Worm (Caenorhabditis elegans): ENCODE data around the gene Y39B6A.27.

Y39B6A.27 gene

DNA sequence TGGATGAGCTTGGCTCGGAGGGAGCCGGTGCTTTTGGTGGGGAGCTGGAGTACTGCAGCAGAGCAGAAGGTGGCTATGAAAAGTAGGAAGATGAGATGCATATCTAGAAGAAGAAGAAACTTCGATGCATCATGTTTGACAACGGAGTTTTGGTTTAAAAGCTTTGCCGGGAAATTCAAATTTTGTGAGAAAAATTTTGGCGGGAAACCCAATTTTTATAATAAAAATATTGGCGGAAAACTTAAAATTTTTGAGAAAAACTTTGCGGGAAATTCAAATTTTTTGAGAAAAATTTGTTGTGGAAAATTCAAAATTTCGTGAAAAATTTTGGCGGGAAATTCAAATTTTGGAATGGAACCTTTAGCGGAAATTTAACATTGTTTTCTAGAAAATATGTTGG is 13.2 kb downstream of the Y39B6A.27 start, which contains the start of gene asp-15:
Gene asp-15, minus strand, starts transcription at position 101 of the 400 bp plus-strand sequence.
- TF ChIP-seq mec-3 (tag; optimal IDR thresholded peaks at IDR 0.05; ENCODE audit: borderline replicate concordance) (no peak), fax-1 (tag; optimal IDR thresholded peaks at IDR 0.05) (no peak), elt-4 (tag; optimal IDR thresholded peaks at IDR 0.05) (no peak), ceh-2 (tag; optimal IDR thresholded peaks at IDR 0.05) (no peak), nfya-1 (tag; optimal IDR thresholded peaks at IDR 0.05) (no peak), C38D4.7 (GFP tag; optimal IDR thresholded peaks at IDR 0.05) (no peak), F13H6.1 (tag; optimal IDR thresholded peaks at IDR 0.05) (no peak), ceh-22 (tag; optimal IDR thresholded peaks at IDR 0.05) (no peak), pat-9 (tag; optimal IDR thresholded peaks at IDR 0.05) (no peak), pqm-1 (tag; optimal IDR thresholded peaks at IDR 0.05) (no peak), ceh-14 (tag; optimal IDR thresholded peaks at IDR 0.05) (no peak), tbx-2 (tag; optimal IDR thresholded peaks at IDR 0.05) (no peak), lin-11 (tag; optimal IDR thresholded peaks at IDR 0.05) (no peak), pax-1 (tag; optimal IDR thresholded peaks at IDR 0.05) (no peak)

DNA sequence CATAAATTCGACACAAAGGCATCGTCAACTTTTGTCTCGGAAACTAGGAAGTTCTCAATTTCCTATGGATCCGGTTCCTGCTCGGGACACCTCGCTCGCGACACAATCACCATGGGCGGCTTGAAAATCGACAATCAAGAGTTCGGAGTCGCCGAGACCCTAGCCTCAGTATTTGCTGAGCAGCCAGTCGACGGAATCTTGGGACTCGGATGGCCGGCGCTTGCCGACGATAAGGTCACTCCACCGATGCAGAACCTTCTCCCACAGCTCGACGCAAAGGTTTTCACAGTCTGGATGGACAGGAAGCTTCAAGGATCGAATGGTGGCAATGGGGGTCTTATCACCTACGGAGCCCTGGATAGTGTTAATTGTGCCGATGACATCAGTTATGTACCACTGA is 15.9 kb downstream of the Y39B6A.27 start:
- no peak for TF ChIP-seq ceh-14 (tag; optimal IDR thresholded peaks at IDR 0.05)
- no peak for TF ChIP-seq pat-9 (tag; optimal IDR thresholded peaks at IDR 0.05)
- no peak for TF ChIP-seq madf-2 (tag; optimal IDR thresholded peaks at IDR 0.05)

DNA sequence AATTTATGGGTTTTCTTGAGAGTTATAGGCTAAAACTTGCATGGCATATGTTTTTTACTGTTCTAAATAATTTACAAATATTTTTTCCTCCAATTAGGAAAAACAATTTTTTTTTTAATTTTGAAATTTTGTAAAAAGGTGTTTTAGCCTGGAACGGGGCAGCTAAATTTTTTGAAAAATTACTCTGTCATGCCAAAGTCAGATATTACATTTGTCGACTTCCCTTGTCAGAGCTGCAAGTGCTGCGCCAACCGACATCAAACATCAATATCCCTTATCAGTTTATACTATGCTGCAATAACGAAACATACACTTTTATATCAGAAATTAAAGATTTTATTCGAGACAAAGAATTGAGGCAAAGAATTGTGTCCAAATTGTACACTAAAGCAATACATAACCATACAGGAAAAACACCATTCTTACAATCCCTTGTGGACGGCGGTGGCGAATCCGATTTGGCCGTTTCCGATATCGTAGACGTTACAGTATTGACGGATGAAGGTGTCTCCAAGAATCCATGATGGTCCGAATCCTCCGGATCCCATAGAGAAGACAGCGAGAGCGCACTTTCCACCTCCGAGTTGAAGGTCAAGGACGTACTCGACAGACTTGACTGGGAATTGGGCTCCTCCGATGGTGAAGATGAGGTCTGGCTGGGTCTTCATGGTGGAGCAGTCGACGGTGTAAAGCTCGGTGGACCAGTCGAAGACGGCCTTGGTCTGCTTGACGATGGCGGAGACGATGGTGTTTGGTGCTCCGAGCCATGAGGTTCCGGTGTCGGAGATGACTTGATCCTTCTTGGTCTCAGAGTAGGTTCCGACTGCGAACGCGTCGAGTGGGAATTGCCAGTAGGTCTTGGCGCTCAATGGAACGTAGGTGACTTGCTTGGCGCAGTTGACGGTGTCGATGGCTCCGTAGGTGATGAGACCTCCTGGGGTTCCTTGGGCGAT is 17.9 kb downstream of the Y39B6A.27 start:
- TF ChIP-seq fax-1 (tag; optimal IDR thresholded peaks at IDR 0.05) (no peak), ceh-30 (tag; optimal IDR thresholded peaks at IDR 0.05) (no peak), unc-86 (tag; optimal IDR thresholded peaks at IDR 0.05) (no peak), che-1 (tag; optimal IDR thresholded peaks at IDR 0.05) (no peak), pha-4 (tag; optimal IDR thresholded peaks at IDR 0.05) (no peak), tbx-7 (tag; optimal IDR thresholded peaks at IDR 0.05) (no peak)

DNA sequence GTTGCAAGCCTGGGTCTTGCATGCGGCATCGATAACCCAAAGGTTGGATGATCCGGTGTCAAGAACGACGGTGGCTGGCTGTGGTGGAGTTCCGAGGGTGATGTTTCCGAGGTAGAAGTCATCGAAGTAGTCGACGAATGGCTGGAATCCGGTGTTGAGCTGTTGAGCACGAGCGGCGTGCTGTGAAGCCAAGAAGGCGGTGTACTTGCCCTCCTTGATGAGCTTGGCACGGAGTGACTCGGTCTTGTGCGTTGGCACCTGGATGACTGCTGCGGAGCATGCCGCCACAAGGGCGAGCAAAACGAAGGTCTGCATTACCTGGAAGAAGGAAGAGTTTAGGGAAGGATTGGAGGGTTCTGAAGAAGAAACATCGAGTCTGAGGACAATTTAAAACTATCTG is 18.9 kb downstream of the Y39B6A.27 start, which contains the start of gene asp-1:
Gene asp-1, minus strand, starts transcription at position 315 of the 400 bp plus-strand sequence.
- TF ChIP-seq odd-2 (tag; optimal IDR thresholded peaks at IDR 0.05) (no peak), pha-2 (tag; optimal IDR thresholded peaks at IDR 0.05) (no peak), tbx-2 (tag; optimal IDR thresholded peaks at IDR 0.05) (no peak), fkh-10 (GFP tag; optimal IDR thresholded peaks at IDR 0.05) (no peak), ceh-22 (tag; optimal IDR thresholded peaks at IDR 0.05) (no peak), nfya-1 (tag; optimal IDR thresholded peaks at IDR 0.05) (no peak), zip-5 (tag; optimal IDR thresholded peaks at IDR 0.05) (no peak), nhr-11 (tag; optimal IDR thresholded peaks at IDR 0.05) (no peak), ceh-14 (tag; optimal IDR thresholded peaks at IDR 0.05) (no peak), ceh-34 (tag; optimal IDR thresholded peaks at IDR 0.05) (no peak), unc-55 (GFP tag; optimal IDR thresholded peaks at IDR 0.05) (no peak), C08G9.2 (tag; optimal IDR thresholded peaks at IDR 0.05) (no peak), C38D4.7 (GFP tag; optimal IDR thresholded peaks at IDR 0.05) (no peak), ttx-3 (tag; optimal IDR thresholded peaks at IDR 0.05) (no peak), T23F11.4 (GFP tag; optimal IDR thresholded peaks at IDR 0.05) (no peak), sox-2 (GFP tag; IDR thresholded peaks at IDR 0.05) (no peak), sdc-2 (tag; optimal IDR thresholded peaks at IDR 0.05) (no peak), madf-2 (tag; optimal IDR thresholded peaks at IDR 0.05) (no peak)

DNA sequence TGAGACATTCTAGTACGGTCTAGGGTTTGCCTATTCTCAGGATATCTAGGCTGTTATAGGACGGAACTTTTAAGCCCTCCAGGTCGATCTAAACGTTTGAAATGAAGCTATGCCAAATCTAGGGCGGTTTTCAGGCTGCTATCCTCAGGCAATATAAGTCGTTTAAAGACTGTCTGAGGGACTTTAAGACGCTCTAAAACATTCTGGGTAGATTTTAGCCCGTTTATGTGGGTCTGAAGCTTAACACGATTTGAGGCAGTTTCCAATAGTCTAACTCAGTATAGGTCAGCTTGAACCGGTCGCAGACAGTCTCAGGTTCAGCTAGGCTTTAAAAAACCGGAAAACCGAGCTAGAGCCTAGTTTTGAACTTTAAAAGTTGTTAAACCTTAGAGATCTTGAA is 19.3 kb downstream of the Y39B6A.27 start:
- TF ChIP-seq C38D4.7 (GFP tag; optimal IDR thresholded peaks at IDR 0.05) (no peak), K02D7.2 (tag; optimal IDR thresholded peaks at IDR 0.05) (no peak), ceh-45 (GFP tag; IDR thresholded peaks at IDR 0.05) (no peak), ceh-31 (tag; optimal IDR thresholded peaks at IDR 0.05) (no peak)

Data from whole organism, late embryonic.